Fruit fly (Drosophila melanogaster) whole organism, embryonic: ENCODE results near the gene CG9962.

Source experiments
- Bgb ChIP-seq: fragments of 200-800 bp; sonication (Bioruptor generic); IDR thresholded peaks from 2 replicates; pipeline ENCODE4 v1.3.6; 2022; ENCODE audit warnings: missing biosample characterization, missing genetic modification characterization; ENCODE audit not compliant: partially characterized antibody
- CG10321 ChIP-seq: fragments of 200-800 bp; sonication (Bioruptor generic); IDR thresholded peaks from 2 replicates; pipeline ENCODE4 v1.3.6; 2022; ENCODE audit warnings: missing biosample characterization, missing genetic modification characterization
- CG10366 ChIP-seq: fragments of 200-800 bp; sonication (Bioruptor generic); IDR thresholded peaks from 2 replicates; pipeline ENCODE4 v1.3.6; 2022; ENCODE audit warnings: missing biosample characterization, missing genetic modification characterization
- CG11093 ChIP-seq: fragments of 200-800 bp; sonication (Bioruptor generic); IDR thresholded peaks from 3 replicates; pipeline ENCODE4 v1.3.6; 2022; ENCODE audit warnings: missing biosample characterization, missing genetic modification characterization
- CG11723 ChIP-seq: fragments of 200-800 bp; sonication (Bioruptor generic); optimal IDR thresholded peaks from 2 replicates; lab custom pipeline; 2017; ENCODE audit warnings: missing biosample characterization, mild to moderate bottlenecking, missing genetic modification characterization
- CG12155 ChIP-seq: fragments of 200-800 bp; sonication (Bioruptor generic); optimal IDR thresholded peaks from 3 replicates; lab custom pipeline; 2016; ENCODE audit warnings: missing biosample characterization, missing genetic modification characterization
- CG12942 ChIP-seq: fragments of 200-800 bp; sonication (Bioruptor generic); optimal IDR thresholded peaks from 3 replicates; lab custom pipeline; 2016; ENCODE audit warnings: missing biosample characterization, missing genetic modification characterization
- CG15011 ChIP-seq: fragments of 200-800 bp; sonication (Bioruptor generic); optimal IDR thresholded peaks from 3 replicates; lab custom pipeline; 2018; ENCODE audit warnings: missing biosample characterization, mild to moderate bottlenecking, missing genetic modification characterization
- CG15514 ChIP-seq: fragments of 200-800 bp; sonication (Bioruptor generic); optimal IDR thresholded peaks from 3 replicates; lab custom pipeline; 2017; ENCODE audit warnings: missing biosample characterization, missing genetic modification characterization, mild to moderate bottlenecking, moderate library complexity, missing genetic modification reagents
- CG18476 ChIP-seq: fragments of 200-800 bp; sonication (Bioruptor generic); optimal IDR thresholded peaks from 2 replicates; lab custom pipeline; 2016; ENCODE audit warnings: missing biosample characterization, mild to moderate bottlenecking, missing genetic modification characterization
- CG3281 ChIP-seq: fragments of 200-800 bp; sonication (Bioruptor generic); optimal IDR thresholded peaks from 3 replicates; lab custom pipeline; 2017; ENCODE audit warnings: missing biosample characterization, mild to moderate bottlenecking, missing genetic modification characterization
- CG34422 ChIP-seq: fragments of 200-800 bp; sonication (Bioruptor generic); IDR thresholded peaks from 3 replicates; pipeline ENCODE4 v1.3.6; 2022; ENCODE audit warnings: missing biosample characterization, missing genetic modification characterization
- CG42726 ChIP-seq: fragments of 200-800 bp; sonication (Bioruptor generic); IDR thresholded peaks from 2 replicates; pipeline ENCODE4 v1.3.6; 2022; ENCODE audit warnings: missing biosample characterization, missing genetic modification characterization; ENCODE audit not compliant: partially characterized antibody
- CG4360 ChIP-seq: fragments of 200-800 bp; sonication (Bioruptor generic); IDR thresholded peaks from 2 replicates; pipeline ENCODE4 v1.3.6; 2022; ENCODE audit warnings: missing biosample characterization, missing genetic modification characterization
- Dbx ChIP-seq: fragments of 200-800 bp; sonication (Bioruptor generic); IDR thresholded peaks from 3 replicates; pipeline ENCODE4 v1.3.6; 2022; ENCODE audit warnings: missing biosample characterization, missing genetic modification characterization
- Deaf1 ChIP-seq: fragments of 200-800 bp; optimal IDR thresholded peaks from 3 replicates; lab custom pipeline; 2019; ENCODE audit warnings: missing biosample characterization, mild to moderate bottlenecking, missing genetic modification characterization, moderate library complexity
- Dip3 ChIP-seq: fragments of 200-800 bp; sonication (Bioruptor generic); optimal IDR thresholded peaks from 3 replicates; lab custom pipeline; 2016; ENCODE audit warnings: missing biosample characterization, missing genetic modification characterization
- HLHmδ ChIP-seq: fragments of 200-800 bp; sonication (Bioruptor generic); optimal IDR thresholded peaks from 2 replicates; lab custom pipeline; 2018; ENCODE audit warnings: missing biosample characterization, mild to moderate bottlenecking, missing genetic modification characterization, moderate library complexity
- Hsf ChIP-seq: fragments of 200-800 bp; sonication (Bioruptor generic); optimal IDR thresholded peaks from 3 replicates; lab custom pipeline; 2016; ENCODE audit warnings: missing biosample characterization, missing genetic modification characterization
- Jarid2 ChIP-seq: fragments of 200-800 bp; sonication (Bioruptor generic); optimal IDR thresholded peaks from 3 replicates; lab custom pipeline; 2017; ENCODE audit warnings: mild to moderate bottlenecking, missing biosample characterization, missing genetic modification reagents, missing genetic modification characterization
- Med ChIP-seq: fragments of 200-800 bp; sonication (Bioruptor generic); peaks from one replicate; lab custom pipeline; 2016; ENCODE audit warnings: missing biosample characterization, missing genetic modification characterization, mild to moderate bottlenecking, inconsistent platforms, moderate library complexity
- Sin3A ChIP-seq: fragments of >200 bp; optimal IDR thresholded peaks from 2 replicates; lab custom pipeline; 2018
- al ChIP-seq: fragments of 200-800 bp; sonication (Bioruptor generic); IDR thresholded peaks from 2 replicates; pipeline ENCODE4 v1.3.6; 2022; ENCODE audit warnings: missing biosample characterization, missing genetic modification characterization
- amos ChIP-seq: fragments of 200-800 bp; sonication (Bioruptor generic); IDR thresholded peaks from 2 replicates; pipeline ENCODE4 v1.3.6; 2022; ENCODE audit warnings: missing biosample characterization, missing genetic modification characterization; ENCODE audit not compliant: partially characterized antibody
- ase ChIP-seq: fragments of 200-800 bp; sonication (Bioruptor generic); IDR thresholded peaks from 3 replicates; pipeline ENCODE4 v1.3.6; 2022; ENCODE audit warnings: missing biosample characterization, missing genetic modification characterization
- br ChIP-seq: fragments of >200 bp; optimal IDR thresholded peaks from 2 replicates; lab custom pipeline; 2017
- chinmo ChIP-seq: fragments of 200-800 bp; sonication (Bioruptor generic); IDR thresholded peaks from 4 replicates; pipeline ENCODE4 v1.3.6; 2022; ENCODE audit warnings: missing biosample characterization, missing genetic modification characterization; ENCODE audit not compliant: partially characterized antibody
- ewg ChIP-seq: fragments of 200-800 bp; sonication (Bioruptor generic); optimal IDR thresholded peaks from 3 replicates; lab custom pipeline; 2017; ENCODE audit warnings: mild to moderate bottlenecking, missing biosample characterization, missing genetic modification reagents, missing genetic modification characterization
- fd3F ChIP-seq: fragments of 200-800 bp; sonication (Bioruptor generic); optimal IDR thresholded peaks from 2 replicates; lab custom pipeline; 2018; ENCODE audit warnings: missing biosample characterization, mild to moderate bottlenecking, missing genetic modification characterization, moderate library complexity
- hbn ChIP-seq: fragments of 200-800 bp; sonication (Bioruptor generic); IDR thresholded peaks from 2 replicates; pipeline ENCODE4 v1.3.6; 2022; ENCODE audit warnings: missing biosample characterization, missing genetic modification characterization; ENCODE audit not compliant: partially characterized antibody
- insv ChIP-seq, 2 experiments: fragments of 200-800 bp; sonication (Bioruptor generic); optimal IDR thresholded peaks; 3 replicates each; lab custom pipeline; 2016 to 2018; ENCODE audit warnings: missing biosample characterization in 2 of 2, missing genetic modification characterization in 2 of 2
- inv ChIP-seq: fragments of 200-800 bp; sonication (Bioruptor generic); IDR thresholded peaks from 2 replicates; pipeline ENCODE4 v1.3.6; 2022; ENCODE audit warnings: missing biosample characterization, missing genetic modification characterization; ENCODE audit not compliant: partially characterized antibody
- lmd ChIP-seq: fragments of 200-800 bp; sonication (Bioruptor generic); IDR thresholded peaks from 2 replicates; pipeline ENCODE4 v1.3.6; 2022; ENCODE audit warnings: missing biosample characterization, missing genetic modification characterization
- lov ChIP-seq, 2 experiments: fragments of 200-800 bp in 1 of 2; fragments of >200 bp in 1 of 2; sonication (Bioruptor generic) in 1 of 2; IDR thresholded peaks in 1 of 2; optimal IDR thresholded peaks in 1 of 2; 2 replicates in 1 of 2; 3 replicates in 1 of 2; pipeline versions ENCODE4 v1.3.6 to Lab custom; 2017 to 2022; ENCODE audit warnings: missing biosample characterization in 1 of 2, missing genetic modification characterization in 1 of 2
- luna ChIP-seq: fragments of 200-800 bp; sonication (Bioruptor generic); optimal IDR thresholded peaks from 2 replicates; lab custom pipeline; 2016; ENCODE audit warnings: missing biosample characterization, missing genetic modification characterization
- nau ChIP-seq: fragments of 200-800 bp; sonication (Bioruptor generic); optimal IDR thresholded peaks from 3 replicates; lab custom pipeline; 2017; ENCODE audit warnings: missing biosample characterization, mild to moderate bottlenecking, missing genetic modification characterization, missing genetic modification reagents
- otp ChIP-seq: fragments of 200-800 bp; sonication (Bioruptor generic); IDR thresholded peaks from 3 replicates; pipeline ENCODE4, ENCODE4 v1.3.6; 2022; ENCODE audit warnings: missing biosample characterization, missing genetic modification characterization
- p53 ChIP-seq: fragments of 200-800 bp; sonication (Bioruptor generic); optimal IDR thresholded peaks from 2 replicates; lab custom pipeline; 2016; ENCODE audit warnings: missing biosample characterization, missing genetic modification characterization
- peb ChIP-seq: fragments of 200-800 bp; sonication (Bioruptor generic); IDR thresholded peaks from 2 replicates; pipeline ENCODE4 v1.3.6; 2022; ENCODE audit warnings: missing biosample characterization, missing genetic modification characterization
- pros ChIP-seq: fragments of 200-800 bp; sonication (Bioruptor generic); optimal IDR thresholded peaks from 3 replicates; lab custom pipeline; 2019; ENCODE audit warnings: missing biosample characterization, mild to moderate bottlenecking, missing genetic modification characterization, moderate library complexity
- scrt ChIP-seq: fragments of 200-800 bp; sonication (Bioruptor generic); optimal IDR thresholded peaks from 2 replicates; lab custom pipeline; 2018; ENCODE audit warnings: missing biosample characterization, mild to moderate bottlenecking, missing genetic modification characterization, moderate library complexity
- slbo ChIP-seq: fragments of 200-800 bp; sonication (Bioruptor generic); IDR thresholded peaks from 2 replicates; pipeline ENCODE4 v1.3.6; 2022; ENCODE audit warnings: missing biosample characterization, missing genetic modification characterization
- ssp ChIP-seq: fragments of 200-800 bp; sonication (Bioruptor generic); IDR thresholded peaks from 2 replicates; pipeline ENCODE4 v1.3.6; 2022; ENCODE audit warnings: missing biosample characterization, missing genetic modification characterization
- tio ChIP-seq: fragments of 200-800 bp; sonication (Bioruptor generic); optimal IDR thresholded peaks from 2 replicates; lab custom pipeline; 2017; ENCODE audit warnings: missing biosample characterization, missing genetic modification characterization, inconsistent platforms
- toy ChIP-seq: fragments of 200-800 bp; sonication (Bioruptor generic); IDR thresholded peaks from 2 replicates; pipeline ENCODE4 v1.3.6; 2022; ENCODE audit warnings: missing biosample characterization, missing genetic modification characterization
- vvl ChIP-seq: fragments of 200-800 bp; sonication (Bioruptor generic); IDR thresholded peaks from 2 replicates; pipeline ENCODE4 v1.3.6; 2022; ENCODE audit warnings: missing biosample characterization, missing genetic modification characterization
- zen ChIP-seq: fragments of 200-800 bp; sonication (Bioruptor generic); optimal IDR thresholded peaks from 3 replicates; lab custom pipeline; 2018; ENCODE audit warnings: missing biosample characterization, mild to moderate bottlenecking, missing genetic modification characterization, moderate library complexity
- zen2 ChIP-seq: fragments of 200-800 bp; sonication (Bioruptor generic); IDR thresholded peaks from 3 replicates; pipeline ENCODE4 v1.3.6; 2022; ENCODE audit warnings: missing biosample characterization, missing genetic modification characterization; ENCODE audit not compliant: partially characterized antibody
- zfh1 ChIP-seq: fragments of 200-800 bp; sonication (Bioruptor generic); IDR thresholded peaks from 3 replicates; pipeline ENCODE4 v1.3.6; 2022; ENCODE audit warnings: missing biosample characterization, missing genetic modification characterization

CG9962 gene

dm6 chr2L:2647620-2648019 is at the start of gene CG9962, which contains the start of gene CG43851:
CG9962 (minus strand) TSS chr2L:2647720.
CG43851 (plus strand) TSS chr2L:2647886.
- TF ChIP-seq al (GFP tag; lab: Robert Waterston, UW) (no peak), inv (GFP tag; lab: Robert Waterston, UW) (no peak), CG4360 (GFP tag; lab: Robert Waterston, UW) (no peak), fd3F (GFP tag; lab: Kevin White, UChicago) (no peak), otp (GFP tag; lab: Robert Waterston, UW) (no peak), CG10366 (no peak), p53 (no peak), CG12942 (GFP tag; lab: Kevin White, UChicago) (no peak), peb (GFP tag; lab: Robert Waterston, UW) (no peak), CG15514 (GFP tag; lab: Kevin White, UChicago) (no peak), ssp (GFP tag; lab: Robert Waterston, UW) (no peak), Dbx (GFP tag; lab: Robert Waterston, UW) (no peak), luna (GFP tag; lab: Kevin White, UChicago) (no peak)

- TF ChIP-seq nau (GFP tag; lab: Kevin White, UChicago) (no peak), insv (GFP tag; optimal IDR thresholded peaks at IDR 0.05; lab: Kevin White, UChicago) (no peak), CG3281 (GFP tag; lab: Kevin White, UChicago) (no peak), pros (no peak), Dip3 (GFP tag; lab: Kevin White, UChicago) (no peak), HLHmδ (no peak), zen (tag; lab: Kevin White, UChicago) (no peak), tio (no peak), lov (optimal IDR thresholded peaks at IDR 0.05; lab: Kevin White, UChicago) (no peak), lov (GFP tag; IDR thresholded peaks at IDR 0.05; lab: Robert Waterston, UW) (no peak), scrt (GFP tag; lab: Kevin White, UChicago) (no peak), CG10321 (no peak), Sin3A (lab: Kevin White, UChicago) (no peak), CG18476 (GFP tag; lab: Kevin White, UChicago) (no peak), lmd (GFP tag; lab: Robert Waterston, UW) (no peak), CG15011 (no peak), amos (no peak), hbn (GFP tag; lab: Robert Waterston, UW) (no peak), CG11093 (GFP tag; lab: Robert Waterston, UW) (no peak)
Observed at dm6 chr2L:2696337-2696736, 48.8 kb upstream of the CG9962 start, which contains the start of gene Trf5. Trf5 (minus strand) TSS chr2L:2696437.

- TF ChIP-seq toy (GFP tag; lab: Robert Waterston, UW) (no peak), CG42726 (GFP tag; lab: Robert Waterston, UW) (peak; percentile 33; the same call in 1 of the 2 replicates), amos (peak; percentile 38; the same call in 1 of the 2 replicates), CG34422 (GFP tag; lab: Robert Waterston, UW) (peak; percentile 8; the same call in 1 of the 3 replicates), ewg (GFP tag; lab: Kevin White, UChicago) (peak; percentile 89), CG11723 (no peak), CG12155 (peak; percentile 74), chinmo (GFP tag; lab: Robert Waterston, UW) (0 out of 4 replicates have a peak, but pooled peaks have one; percentile 19), zfh1 (0 out of 3 replicates have a peak, but pooled peaks have one; percentile 10), Hsf (GFP tag; lab: Kevin White, UChicago) (no peak), br (lab: Kevin White, UChicago) (no peak), zen2 (peak; percentile 22; the same call in 1 of the 3 replicates), slbo (GFP tag; lab: Robert Waterston, UW) (0 out of 2 replicates have a peak, but pooled peaks have one; percentile 13), ase (GFP tag; lab: Robert Waterston, UW) (no peak), Bgb (GFP tag; lab: Robert Waterston, UW) (peak; percentile 21; the same call in 1 of the 2 replicates), Jarid2 (GFP tag; lab: Kevin White, UChicago) (peak; percentile 65), Deaf1 (peak; percentile 93), Med (GFP tag; lab: Kevin White, UChicago) (peak; percentile 44), vvl (GFP tag; lab: Robert Waterston, UW) (0 out of 2 replicates have a peak, but pooled peaks have one; percentile 19)
Observed at dm6 chr2L:2677553-2677952, 30.0 kb upstream of the CG9962 start, which contains the start of gene Tmtc1. Tmtc1 (plus strand) TSS chr2L:2677734.
